Worm (Caenorhabditis elegans) whole organism, early embryonic: ENCODE results near the gene mtm-5.

Source experiments
- B0310.2 ChIP-seq: sonication (generic microtip); optimal IDR thresholded peaks from 2 replicates; lab custom pipeline; 2016; ENCODE audit warnings: mild to moderate bottlenecking, missing genetic modification characterization, missing compliant biosample characterization
- F13C5.2 ChIP-seq: sonication (generic microtip); optimal IDR thresholded peaks from 2 replicates; lab custom pipeline; 2017; ENCODE audit warnings: mild to moderate bottlenecking, missing genetic modification characterization, inconsistent platforms, missing compliant biosample characterization
- aly-1 ChIP-seq: sonication (generic microtip); optimal IDR thresholded peaks from 2 replicates; lab custom pipeline; 2016; ENCODE audit warnings: missing genetic modification characterization, missing compliant biosample characterization
- ama-1 ChIP-seq: fragments of 150-350 bp; optimal IDR thresholded peaks from 2 replicates; lab custom pipeline; 2014
- ceh-13 ChIP-seq: fragments of 200-800 bp; sonication (Bioruptor generic); optimal IDR thresholded peaks from 2 replicates; lab custom pipeline; 2018; ENCODE audit warnings: mild to moderate bottlenecking, missing genetic modification characterization, missing compliant biosample characterization
- ceh-36 ChIP-seq: sonication (generic microtip); optimal IDR thresholded peaks from 2 replicates; lab custom pipeline; 2016; ENCODE audit warnings: missing genetic modification characterization, inconsistent platforms, missing compliant biosample characterization
- ets-7 ChIP-seq: sonication (generic microtip); optimal IDR thresholded peaks from 2 replicates; lab custom pipeline; 2016; ENCODE audit warnings: missing genotype, missing genetic modification characterization, missing compliant biosample characterization
- flt-1 ChIP-seq: fragments of 200-800 bp; sonication (Bioruptor generic); IDR thresholded peaks from 2 replicates; pipeline ENCODE4 v1.3.6; 2022; ENCODE audit warnings: missing genetic modification characterization, missing compliant biosample characterization
- hmbx-1 ChIP-seq: sonication (generic microtip); optimal IDR thresholded peaks from 2 replicates; lab custom pipeline; 2016; ENCODE audit warnings: mild to moderate bottlenecking, missing genetic modification characterization, missing compliant biosample characterization
- hmg-4 ChIP-seq: fragments of 200-800 bp; sonication (Bioruptor generic); optimal IDR thresholded peaks from 2 replicates; lab custom pipeline; 2018; ENCODE audit warnings: mild to moderate bottlenecking, missing genetic modification characterization, missing compliant biosample characterization
- hnd-1 ChIP-seq: sonication (generic microtip); optimal IDR thresholded peaks from 2 replicates; lab custom pipeline; 2016; ENCODE audit warnings: missing genetic modification characterization, missing compliant biosample characterization
- pes-1 ChIP-seq: fragments of 200-800 bp; sonication (Bioruptor generic); IDR thresholded peaks from 2 replicates; pipeline ENCODE4 v1.3.6; 2022; ENCODE audit warnings: missing genetic modification reagents, missing genetic modification characterization, missing compliant biosample characterization
- scrt-1 ChIP-seq: fragments of 200-800 bp; sonication (Bioruptor generic); IDR thresholded peaks from 2 replicates; pipeline ENCODE4 v1.3.6; 2022; ENCODE audit warnings: missing genetic modification characterization, missing compliant biosample characterization
- sea-1 ChIP-seq: fragments of 200-800 bp; sonication (Bioruptor generic); conservative IDR thresholded peaks from 2 replicates; pipeline ENCODE4 v1.3.6; 2022; ENCODE audit warnings: missing genetic modification characterization, missing compliant biosample characterization
- tbx-11 ChIP-seq: fragments of 200-800 bp; sonication (Bioruptor generic); IDR thresholded peaks from 2 replicates; pipeline ENCODE4 v1.3.6; 2022; ENCODE audit warnings: missing genetic modification characterization, missing compliant biosample characterization
- tbx-37 ChIP-seq: fragments of 200-800 bp; sonication (Bioruptor generic); conservative IDR thresholded peaks from 2 replicates; pipeline ENCODE4 v1.3.6; 2022; ENCODE audit warnings: missing genetic modification reagents, missing genetic modification characterization, missing compliant biosample characterization
- tra-4 ChIP-seq: sonication (generic microtip); optimal IDR thresholded peaks from 2 replicates; lab custom pipeline; 2017; ENCODE audit warnings: missing genetic modification characterization, missing compliant biosample characterization

The mtm-5 gene

ce11 chrX:5243382-5243979 is at the start of gene mtm-5:
mtm-5 (minus strand) TSS chrX:5243408.
- TF ChIP-seq tra-4 (tag; lab: Kevin White, UChicago) (no peak), hmbx-1 (tag; lab: Kevin White, UChicago) (no peak), sea-1 (no peak)

- no peak for TF ChIP-seq hnd-1 (tag; lab: Kevin White, UChicago)
- no peak for TF ChIP-seq sea-1
- TF ChIP-seq pes-1 = no peak
- no peak for TF ChIP-seq aly-1 (tag; lab: Kevin White, UChicago)
- no peak for TF ChIP-seq ceh-13 (GFP tag; lab: Kevin White, UChicago)
- TF ChIP-seq flt-1 = no peak
- no peak for TF ChIP-seq tra-4 (tag; lab: Kevin White, UChicago)
- TF ChIP-seq B0310.2 (tag; lab: Kevin White, UChicago) = no peak
- TF ChIP-seq ets-7 (tag; lab: Kevin White, UChicago) = no peak
- no peak for TF ChIP-seq hmbx-1 (tag; lab: Kevin White, UChicago)
- no peak for TF ChIP-seq hmg-4
- TF ChIP-seq scrt-1 (GFP tag; lab: Robert Waterston, UW) = no peak
These were observed 45.9 kb upstream of the mtm-5 start for ce11 chrX:5289106-5289505.

- TF ChIP-seq aly-1 (tag; lab: Kevin White, UChicago) (no peak), tbx-37 (GFP tag; lab: Robert Waterston, UW) (no peak), scrt-1 (GFP tag; lab: Robert Waterston, UW) (no peak), ets-7 (tag; lab: Kevin White, UChicago) (no peak), ceh-36 (tag; lab: Kevin White, UChicago) (no peak), B0310.2 (tag; lab: Kevin White, UChicago) (no peak), tbx-11 (no peak), pes-1 (no peak), tra-4 (tag; lab: Kevin White, UChicago) (no peak), flt-1 (no peak), sea-1 (no peak)
These were observed 40.3 kb upstream of the mtm-5 start, which contains the start of gene vps-41 for ce11 chrX:5283531-5283930. vps-41 (plus strand) TSS chrX:5283831.

- TF ChIP-seq scrt-1 (GFP tag; lab: Robert Waterston, UW) = no peak
These were observed 36.5 kb upstream of the mtm-5 start, which contains the start of gene rga-8 for ce11 chrX:5279674-5280073. rga-8 (minus strand) TSS chrX:5279774.

- peak; percentile 15 for TF ChIP-seq hmg-4
- TF ChIP-seq scrt-1 (GFP tag; lab: Robert Waterston, UW) = no peak
These were observed 36.0 kb upstream of the mtm-5 start, which contains the start of gene Y34B4A.2 for ce11 chrX:5279170-5279635. Y34B4A.2 (plus strand) TSS chrX:5279497.

- TF ChIP-seq sea-1 (no peak), ets-7 (tag; lab: Kevin White, UChicago) (no peak), B0310.2 (tag; lab: Kevin White, UChicago) (no peak), hmg-4 (no peak), aly-1 (tag; lab: Kevin White, UChicago) (no peak), hmbx-1 (tag; lab: Kevin White, UChicago) (no peak), ceh-36 (tag; lab: Kevin White, UChicago) (no peak), tra-4 (tag; lab: Kevin White, UChicago) (no peak), pes-1 (no peak), ama-1 (lab: Kevin White, UChicago) (no peak), hnd-1 (tag; lab: Kevin White, UChicago) (no peak), tbx-11 (no peak), F13C5.2 (tag; lab: Kevin White, UChicago) (no peak), flt-1 (no peak), scrt-1 (GFP tag; lab: Robert Waterston, UW) (no peak), tbx-37 (GFP tag; lab: Robert Waterston, UW) (no peak)
These were observed 35.0 kb upstream of the mtm-5 start for ce11 chrX:5278249-5278648.

- no peak for TF ChIP-seq hmg-4
- TF ChIP-seq tbx-11 = no peak
- TF ChIP-seq ceh-13 (GFP tag; lab: Kevin White, UChicago) = no peak
- TF ChIP-seq sea-1 = no peak
- TF ChIP-seq scrt-1 (GFP tag; lab: Robert Waterston, UW) = no peak
- no peak for TF ChIP-seq tbx-37 (GFP tag; lab: Robert Waterston, UW)
- TF ChIP-seq ama-1 (lab: Kevin White, UChicago) = no peak
- no peak for TF ChIP-seq F13C5.2 (tag; lab: Kevin White, UChicago)
- TF ChIP-seq ets-7 (tag; lab: Kevin White, UChicago) = no peak
- TF ChIP-seq hnd-1 (tag; lab: Kevin White, UChicago) = no peak
- TF ChIP-seq hmbx-1 (tag; lab: Kevin White, UChicago) = no peak
- no peak for TF ChIP-seq B0310.2 (tag; lab: Kevin White, UChicago)
- TF ChIP-seq pes-1 = no peak
- TF ChIP-seq aly-1 (tag; lab: Kevin White, UChicago) = no peak
- no peak for TF ChIP-seq ceh-36 (tag; lab: Kevin White, UChicago)
- no peak for TF ChIP-seq tra-4 (tag; lab: Kevin White, UChicago)
- no peak for TF ChIP-seq flt-1
These were observed 33.6 kb upstream of the mtm-5 start for ce11 chrX:5276772-5277171.

ce11 chrX:5275209-5275608 is 32.0 kb upstream of the mtm-5 start, which contains the start of gene hst-6:
hst-6 (plus strand) TSS chrX:5275561.
- no peak for TF ChIP-seq aly-1 (tag; lab: Kevin White, UChicago)
- peak; percentile 41; the same call in 1 of the 2 replicates for TF ChIP-seq flt-1
- peak; percentile 85 for TF ChIP-seq F13C5.2 (tag; lab: Kevin White, UChicago)
- TF ChIP-seq sea-1 = 0 out of 2 replicates have a peak, but pooled peaks have one; percentile 50
- no peak for TF ChIP-seq tra-4 (tag; lab: Kevin White, UChicago)
- TF ChIP-seq B0310.2 (tag; lab: Kevin White, UChicago) = no peak
- TF ChIP-seq hmg-4 = peak; percentile 75
- no peak for TF ChIP-seq ceh-36 (tag; lab: Kevin White, UChicago)
- 0 out of 2 replicates have a peak, but pooled peaks have one; percentile 39 for TF ChIP-seq tbx-37 (GFP tag; lab: Robert Waterston, UW)
- TF ChIP-seq tbx-11 = no peak
